Fruit fly (Drosophila melanogaster) whole organism: ENCODE results near the gene Karl.

ENCODE experiments used
- CG8478 ChIP-seq: fragments of >200 bp; optimal IDR thresholded peaks from 2 replicates; lab custom pipeline; 2018; ENCODE audit warnings: inconsistent platforms
- EcR ChIP-seq, 2 experiments: fragments of >200 bp; optimal IDR thresholded peaks; 2 replicates each; lab custom pipeline; 2017; ENCODE audit warnings: missing biosample characterization in 2 of 2, missing genetic modification characterization in 2 of 2, missing genetic modification reagents in 2 of 2
- psq ChIP-seq: fragments of >200 bp; optimal IDR thresholded peaks from 2 replicates; lab custom pipeline; 2017
- usp ChIP-seq: fragments of >200 bp; optimal IDR thresholded peaks from 2 replicates; lab custom pipeline; 2017; ENCODE audit warnings: missing biosample characterization, missing genetic modification characterization, mixed read lengths

- TF ChIP-seq EcR (GFP tag; optimal IDR thresholded peaks at IDR 0.05; lab: Kevin White, UChicago) (no peak), psq (lab: Kevin White, UChicago) (no peak), usp (GFP tag; lab: Kevin White, UChicago) (no peak), CG8478 (lab: Kevin White, UChicago) (no peak)
Observed at dm6 chrX:11788187-11788870, 1.1 kb downstream of the Karl start.
